Fruit fly (Drosophila melanogaster): ENCODE results near the gene CG11563.

The CG11563 gene

dm6 chr3R:31743279-31743678 lies 6.4 kb downstream of the CG11563 start, which contains the start of gene Tbca (continued):
- TF ChIP-seq chinmo (GFP tag; IDR thresholded peaks at IDR 0.05; ENCODE audit: partially characterized antibody) (peak; percentile 78; the same call in 1 of the 4 replicates), CG4617 (GFP tag; optimal IDR thresholded peaks at IDR 0.05; ENCODE audit: borderline replicate concordance) (peak; percentile 1), crp (GFP tag; optimal IDR thresholded peaks at IDR 0.05) (peak in 1 of 2 experiments; percentile 59), chif (GFP tag; optimal IDR thresholded peaks at IDR 0.05) (no peak), trh (GFP tag; optimal IDR thresholded peaks at IDR 0.05) (no peak), CG12071 (GFP tag; optimal IDR thresholded peaks at IDR 0.05) (no peak), CG32772 (GFP tag; IDR thresholded peaks at IDR 0.05) (peak; percentile 70; the same call in 1 of the 2 replicates), CG7928 (GFP tag; optimal IDR thresholded peaks at IDR 0.05) (peak; percentile 84), CG1603 (tag; optimal IDR thresholded peaks at IDR 0.05) (peak; percentile 54), Dll (GFP tag; IDR thresholded peaks at IDR 0.05; ENCODE audit: partially characterized antibody) (peak; percentile 63; the same call in 3 of the 4 replicates), CG3995 (GFP tag; optimal IDR thresholded peaks at IDR 0.05) (peak; percentile 30), Hmx (GFP tag; optimal IDR thresholded peaks at IDR 0.05) (no peak), stwl (tag; optimal IDR thresholded peaks at IDR 0.05) (peak; percentile 11), mld (GFP tag; IDR thresholded peaks at IDR 0.05; ENCODE audit: partially characterized antibody) (no peak), CG32532 (GFP tag; IDR thresholded peaks at IDR 0.05) (no peak), Max (GFP tag; optimal IDR thresholded peaks at IDR 0.05) (no peak), CG11696 (GFP tag; IDR thresholded peaks at IDR 0.05) (no peak), CG17328 (GFP tag; IDR thresholded peaks at IDR 0.05) (0 out of 2 replicates have a peak, but pooled peaks have one; percentile 16), Atf6 (GFP tag; IDR thresholded peaks at IDR 0.05) (no peak), CG30020 (tag; optimal IDR thresholded peaks at IDR 0.05) (peak; percentile 16), row (GFP tag; IDR thresholded peaks at IDR 0.05) (peak; percentile 19; the same call in 1 of the 3 replicates), CG34376 (GFP tag; optimal IDR thresholded peaks at IDR 0.05) (no peak), pb (GFP tag; optimal IDR thresholded peaks at IDR 0.05) (no peak), CG7271 (tag; optimal IDR thresholded peaks at IDR 0.05) (no peak), amos (GFP tag; IDR thresholded peaks at IDR 0.05; ENCODE audit: partially characterized antibody) (peak; percentile 79), ase (GFP tag; IDR thresholded peaks at IDR 0.05) (no peak), jigr1 (GFP tag; IDR thresholded peaks at IDR 0.05) (no peak), gfzf (GFP tag; optimal IDR thresholded peaks at IDR 0.05) (peak; percentile 37), Scr (GFP tag; IDR thresholded peaks at IDR 0.05; ENCODE audit: partially characterized antibody) (peak; percentile 58), CG34224 (GFP tag; IDR thresholded peaks at IDR 0.05; ENCODE audit: partially characterized antibody) (peak; percentile 63; the same call in 2 of the 3 replicates), CTCF (GFP tag; optimal IDR thresholded peaks at IDR 0.05) (peak; percentile 59), nmo (GFP tag; optimal IDR thresholded peaks at IDR 0.05) (peak; percentile 4), HLH54F (GFP tag; optimal IDR thresholded peaks at IDR 0.05) (no peak), CG2116 (GFP tag; optimal IDR thresholded peaks at IDR 0.05) (peak; percentile 45), knrl (GFP tag; IDR thresholded peaks at IDR 0.05; ENCODE audit: partially characterized antibody) (peak; percentile 53), bbx (GFP tag; IDR thresholded peaks at IDR 0.05; ENCODE audit: partially characterized antibody) (peak; percentile 69), Nf-YA (GFP tag; IDR thresholded peaks at IDR 0.05) (no peak), CG8388 (GFP tag; optimal IDR thresholded peaks at IDR 0.05) (peak; percentile 48), Bdp1 (GFP tag; optimal IDR thresholded peaks at IDR 0.05) (no peak), CG9437 (GFP tag; optimal IDR thresholded peaks at IDR 0.05) (no peak), CG33557 (GFP tag; optimal IDR thresholded peaks at IDR 0.05) (no peak), aop (GFP tag; IDR thresholded peaks at IDR 0.05) (no peak), CG13296 (GFP tag; optimal IDR thresholded peaks at IDR 0.05) (no peak), CG15601 (tag; optimal IDR thresholded peaks at IDR 0.05) (no peak), CG6791 (GFP tag; IDR thresholded peaks at IDR 0.05; ENCODE audit: partially characterized antibody) (peak; percentile 35; the same call in 1 of the 3 replicates), Ets97D (GFP tag; optimal IDR thresholded peaks at IDR 0.05) (peak; percentile 44), sqz (GFP tag; optimal IDR thresholded peaks at IDR 0.05) (peak; percentile 92), MESR4 (GFP tag; optimal IDR thresholded peaks at IDR 0.05) (peak; percentile 64), Dfd (GFP tag; optimal IDR thresholded peaks at IDR 0.05) (no peak), pzg (GFP tag; optimal IDR thresholded peaks at IDR 0.05) (peak; percentile 79)
